Fruit fly (Drosophila melanogaster) whole organism, embryonic: ENCODE data around the gene Swip-1.

Experiments used
- CG34224 ChIP-seq: fragments of 200-800 bp; sonication (Bioruptor generic); IDR thresholded peaks from 3 replicates; pipeline ENCODE4 v1.3.6; 2022; ENCODE audit warnings: missing biosample characterization, missing genetic modification characterization; ENCODE audit not compliant: partially characterized antibody
- CTCF ChIP-seq: fragments of 200-800 bp; sonication (Bioruptor generic); optimal IDR thresholded peaks from 2 replicates; lab custom pipeline; 2017; ENCODE audit warnings: missing biosample characterization, mild to moderate bottlenecking, missing genetic modification characterization, moderate library complexity

DNA sequence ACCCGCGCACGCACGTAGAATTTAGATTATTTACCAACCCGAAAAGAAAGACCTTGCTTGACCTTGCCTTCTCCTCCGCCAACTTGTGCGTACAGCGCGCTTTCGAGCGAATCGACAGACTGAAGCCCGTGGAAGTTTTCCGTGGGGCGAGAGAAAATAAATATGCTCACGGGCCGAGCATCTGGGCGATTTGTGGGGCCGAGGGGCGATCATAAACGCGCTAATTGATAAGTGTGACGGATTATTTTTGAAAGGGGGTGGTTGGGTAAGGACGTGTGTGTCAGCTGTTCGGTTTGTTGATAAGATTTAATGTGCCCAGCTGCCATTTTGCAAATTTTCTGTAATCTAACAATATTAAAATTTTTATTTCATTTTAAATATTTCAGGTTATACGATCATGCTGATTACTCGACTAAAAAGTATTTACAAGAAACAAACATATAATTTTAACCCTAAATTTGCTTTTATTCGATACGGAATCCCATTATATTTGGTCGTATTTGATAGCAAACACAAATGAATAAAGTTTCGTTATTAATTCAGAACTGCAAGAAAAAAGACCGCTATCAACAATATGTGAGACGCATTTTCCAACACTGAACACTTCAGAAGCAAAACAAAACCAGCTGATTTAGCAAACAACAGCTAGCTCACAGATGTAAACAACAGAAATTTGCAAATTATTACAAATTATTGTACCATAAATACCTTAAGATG, 12.9 kb downstream of the Swip-1 start, which contains the start of the genes L2HGDH and CG10431:
- TF ChIP-seq CG34224 (GFP tag; lab: Robert Waterston, UW) (no peak; the same call in 2 of the 3 replicates), CTCF (GFP tag; lab: Kevin White, UChicago) (no peak)
